Worm (Caenorhabditis elegans) whole organism, L1 larva: ENCODE measurements around the gene T09A12.1.

ENCODE experiments used
- C16A3.4 ChIP-seq: fragments of 150-350 bp; optimal IDR thresholded peaks from 2 replicates; lab custom pipeline; 2014; ENCODE audit warnings: missing biosample characterization, missing genetic modification characterization
- C34B4.2 ChIP-seq: sonication (generic microtip); optimal IDR thresholded peaks from 2 replicates; lab custom pipeline; 2017; ENCODE audit warnings: mild to moderate bottlenecking, missing genetic modification characterization, missing compliant biosample characterization
- Y116A8C.19 ChIP-seq: sonication (generic microtip); optimal IDR thresholded peaks from 2 replicates; lab custom pipeline; 2016; ENCODE audit warnings: missing compliant biosample characterization, missing genetic modification characterization, borderline replicate concordance
- ceh-63 ChIP-seq: fragments of 200-800 bp; sonication (Bioruptor generic); optimal IDR thresholded peaks from 2 replicates; lab custom pipeline; 2018; ENCODE audit warnings: mild to moderate bottlenecking, missing genetic modification characterization, missing compliant biosample characterization
- ceh-88 ChIP-seq: fragments of 200-800 bp; sonication (Bioruptor generic); IDR thresholded peaks from 2 replicates; pipeline ENCODE4 v1.3.6; 2022; ENCODE audit warnings: missing genetic modification characterization, missing compliant biosample characterization
- dsc-1 ChIP-seq: sonication (generic microtip); optimal IDR thresholded peaks from 2 replicates; lab custom pipeline; 2016; ENCODE audit warnings: mild to moderate bottlenecking, missing genetic modification characterization, missing compliant biosample characterization
- efl-3 ChIP-seq: fragments of 200-800 bp; sonication (Bioruptor generic); optimal IDR thresholded peaks from 2 replicates; lab custom pipeline; 2018; ENCODE audit warnings: mild to moderate bottlenecking, missing genetic modification characterization, missing compliant biosample characterization
- egl-27 ChIP-seq, 2 experiments: fragments of 150-350 bp in 1 of 2; sonication (generic microtip); optimal IDR thresholded peaks; 3 replicates each; lab custom pipeline; 2017 to 2018; ENCODE audit warnings: missing biosample characterization in 2 of 2, missing genetic modification characterization in 2 of 2, missing genetic modification reagents in 2 of 2
- fkh-10 ChIP-seq: sonication (generic microtip); optimal IDR thresholded peaks from 2 replicates; lab custom pipeline; 2017; ENCODE audit warnings: missing biosample characterization, missing genetic modification reagents, missing genetic modification characterization
- fkh-8 ChIP-seq: sonication (generic microtip); optimal IDR thresholded peaks from 2 replicates; lab custom pipeline; 2016; ENCODE audit warnings: mild to moderate bottlenecking, missing genetic modification characterization, missing compliant biosample characterization
- fos-1 ChIP-seq: fragments of 150-350 bp; optimal IDR thresholded peaks from 2 replicates; lab custom pipeline; 2014; ENCODE audit warnings: missing biosample characterization, missing genetic modification characterization
- hlh-4 ChIP-seq: sonication (generic microtip); optimal IDR thresholded peaks from 2 replicates; lab custom pipeline; 2016; ENCODE audit warnings: mild to moderate bottlenecking, missing genetic modification characterization, missing compliant biosample characterization
- irx-1 ChIP-seq: sonication (generic microtip); optimal IDR thresholded peaks from 2 replicates; lab custom pipeline; 2016; ENCODE audit warnings: missing genetic modification characterization, missing compliant biosample characterization
- isw-1 ChIP-seq: fragments of 200-800 bp; sonication (Bioruptor generic); IDR thresholded peaks from 2 replicates; pipeline ENCODE4 v1.3.6; 2022; ENCODE audit warnings: missing genetic modification characterization, missing compliant biosample characterization
- jun-1 ChIP-seq: fragments of 150-350 bp; optimal IDR thresholded peaks from 2 replicates; lab custom pipeline; 2014; ENCODE audit warnings: missing biosample characterization, missing genetic modification reagents, missing genetic modification characterization
- lin-13 ChIP-seq: fragments of 150-350 bp; optimal IDR thresholded peaks from 2 replicates; lab custom pipeline; 2014; ENCODE audit warnings: missing biosample characterization, missing genetic modification reagents, missing genetic modification characterization
- lin-14 ChIP-seq: fragments of 200-800 bp; sonication (Bioruptor generic); optimal IDR thresholded peaks from 2 replicates; lab custom pipeline; 2018; ENCODE audit warnings: mild to moderate bottlenecking, missing genetic modification characterization, moderate library complexity, missing compliant biosample characterization
- mdl-1 ChIP-seq, 2 experiments: fragments of 150-350 bp; optimal IDR thresholded peaks; 2 replicates each; lab custom pipeline; 2014 to 2017; ENCODE audit warnings: missing biosample characterization in 2 of 2, missing genetic modification characterization in 2 of 2, inconsistent platforms in 1 of 2
- mep-1 ChIP-seq: fragments of 150-350 bp; optimal IDR thresholded peaks from 2 replicates; lab custom pipeline; 2014; ENCODE audit warnings: missing biosample characterization, missing genetic modification characterization
- nhr-12 ChIP-seq: sonication (generic microtip); optimal IDR thresholded peaks from 2 replicates; lab custom pipeline; 2017; ENCODE audit warnings: missing biosample characterization, missing genetic modification characterization
- nhr-19 ChIP-seq: fragments of 200-800 bp; sonication (Bioruptor generic); conservative IDR thresholded peaks from 2 replicates; pipeline ENCODE4 v1.3.6; 2022; ENCODE audit warnings: missing genetic modification characterization, missing compliant biosample characterization
- nhr-20 ChIP-seq: sonication (generic microtip); optimal IDR thresholded peaks from 2 replicates; lab custom pipeline; 2016; ENCODE audit warnings: mild to moderate bottlenecking, missing genetic modification characterization, missing compliant biosample characterization
- nhr-237 ChIP-seq: fragments of 150-350 bp; optimal IDR thresholded peaks from 2 replicates; lab custom pipeline; 2014; ENCODE audit warnings: missing biosample characterization, missing genetic modification characterization
- nhr-71 ChIP-seq: sonication (generic microtip); optimal IDR thresholded peaks from 2 replicates; lab custom pipeline; 2016; ENCODE audit warnings: mild to moderate bottlenecking, missing genetic modification characterization, moderate library complexity, missing compliant biosample characterization
- rnt-1 ChIP-seq: sonication (generic microtip); optimal IDR thresholded peaks from 2 replicates; lab custom pipeline; 2016; ENCODE audit warnings: mild to moderate bottlenecking, missing genetic modification characterization, moderate library complexity, missing compliant biosample characterization
- skn-1 ChIP-seq: fragments of 150-350 bp; optimal IDR thresholded peaks from 2 replicates; lab custom pipeline; 2014; ENCODE audit warnings: missing biosample characterization, missing genetic modification characterization
- snu-23 ChIP-seq: sonication (generic microtip); optimal IDR thresholded peaks from 2 replicates; lab custom pipeline; 2016; ENCODE audit warnings: missing genetic modification characterization, missing compliant biosample characterization
- sptf-1 ChIP-seq: fragments of 150-350 bp; optimal IDR thresholded peaks from 2 replicates; lab custom pipeline; 2014; ENCODE audit warnings: missing biosample characterization, missing genetic modification characterization
- sup-37 ChIP-seq: fragments of 200-800 bp; sonication (Bioruptor generic); optimal IDR thresholded peaks from 2 replicates; lab custom pipeline; 2018; ENCODE audit warnings: mild to moderate bottlenecking, missing genetic modification characterization, missing compliant biosample characterization
- tlp-1 ChIP-seq: fragments of 150-350 bp; optimal IDR thresholded peaks from 2 replicates; lab custom pipeline; 2014; ENCODE audit warnings: missing biosample characterization, missing genetic modification characterization
- unc-86 ChIP-seq: sonication (generic microtip); optimal IDR thresholded peaks from 2 replicates; lab custom pipeline; 2016; ENCODE audit warnings: missing genetic modification characterization, missing compliant biosample characterization
- zag-1 ChIP-seq: fragments of 150-350 bp; optimal IDR thresholded peaks from 2 replicates; lab custom pipeline; 2014; ENCODE audit warnings: missing biosample characterization, missing genetic modification characterization

Gene T09A12.1

DNA sequence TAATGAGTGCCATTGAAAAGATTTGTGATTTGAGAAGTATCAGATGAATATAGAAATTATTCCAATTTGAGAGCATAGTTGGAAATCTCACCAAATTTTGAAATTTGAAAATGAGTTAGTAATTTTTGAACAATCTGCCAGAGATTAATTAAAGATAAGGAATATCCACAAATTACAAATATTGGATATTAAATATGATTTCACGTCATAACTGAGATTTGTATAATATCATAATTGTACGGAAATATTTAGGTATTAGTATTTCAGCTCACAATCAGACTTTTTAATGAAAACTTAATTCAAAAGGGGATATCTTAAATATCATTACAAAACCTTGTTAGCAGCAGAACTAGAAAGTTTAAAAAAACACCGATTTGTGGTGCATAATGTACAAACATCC, 15.7 kb downstream of the T09A12.1 start, which contains the start of gene K07H8.7:
Gene K07H8.7, minus strand, starts transcription at position 101 of the 400 bp plus-strand sequence.
- TF ChIP-seq nhr-19 (GFP tag; lab: Robert Waterston, UW) = no peak
- TF ChIP-seq sup-37 = no peak
- no peak for TF ChIP-seq skn-1 (tag; lab: Kevin White, UChicago)
- TF ChIP-seq unc-86 (tag; lab: Kevin White, UChicago) = no peak
- no peak for TF ChIP-seq dsc-1 (tag; lab: Kevin White, UChicago)
- TF ChIP-seq sptf-1 (tag; lab: Kevin White, UChicago) = no peak
- no peak for TF ChIP-seq lin-14 (GFP tag; lab: Kevin White, UChicago)
- no peak for TF ChIP-seq rnt-1 (tag; lab: Kevin White, UChicago)
- no peak for TF ChIP-seq ceh-63 (GFP tag; lab: Kevin White, UChicago)
- no peak for TF ChIP-seq mdl-1 (tag; optimal IDR thresholded peaks at IDR 0.05; lab: Kevin White, UChicago)
- TF ChIP-seq nhr-237 (tag; lab: Kevin White, UChicago) = no peak
- TF ChIP-seq isw-1 (GFP tag; lab: Robert Waterston, UW) = no peak
- no peak for TF ChIP-seq efl-3 (GFP tag; lab: Kevin White, UChicago)
- TF ChIP-seq C34B4.2 (tag; lab: Kevin White, UChicago) = no peak
- no peak for TF ChIP-seq mep-1 (tag; lab: Kevin White, UChicago)
- no peak for TF ChIP-seq Y116A8C.19 (tag; lab: Kevin White, UChicago)

DNA sequence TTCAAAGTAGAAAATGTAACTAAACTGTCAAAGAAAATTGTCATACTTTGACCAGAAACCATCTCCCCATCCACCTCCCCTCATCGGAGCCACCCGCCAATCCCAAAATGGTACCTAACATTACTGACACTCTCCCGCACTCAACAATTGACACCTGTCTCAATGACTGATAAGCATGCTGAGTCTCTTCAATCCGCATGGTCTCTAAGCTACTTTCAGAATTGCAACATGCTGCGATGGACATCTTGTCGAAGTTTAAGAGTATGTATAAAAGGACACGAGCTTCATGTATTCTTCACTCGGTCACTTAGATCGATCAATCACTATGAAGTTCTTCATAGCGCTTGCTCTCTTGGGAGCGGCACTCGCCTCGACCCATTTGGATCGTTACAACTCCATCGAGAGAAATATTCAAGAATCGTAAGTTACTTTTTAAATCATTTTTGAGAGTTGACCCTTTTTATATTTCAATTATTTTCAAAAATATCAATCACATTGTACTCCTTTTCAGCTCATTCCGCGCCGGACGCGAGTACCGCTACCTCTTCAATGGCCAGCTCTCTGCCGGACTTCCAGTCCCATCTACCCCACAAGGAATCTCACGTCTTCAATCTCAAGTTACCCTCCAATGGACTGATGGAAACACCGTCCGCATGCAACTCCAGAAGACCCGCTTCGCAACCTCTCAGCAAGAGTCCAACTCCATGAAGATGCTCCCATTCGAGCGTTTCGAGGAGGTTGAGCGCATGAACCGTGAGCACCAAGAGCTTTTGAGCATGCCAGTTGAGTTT, 16.8 kb downstream of the T09A12.1 start, which contains the start of gene vit-6:
Gene vit-6, plus strand, starts transcription at position 310 of the 791 bp plus-strand sequence.
- TF ChIP-seq C34B4.2 (tag; lab: Kevin White, UChicago) = no peak
- no peak for TF ChIP-seq efl-3 (GFP tag; lab: Kevin White, UChicago)
- no peak for TF ChIP-seq tlp-1 (tag; lab: Kevin White, UChicago)
- no peak for TF ChIP-seq fos-1 (tag; lab: Kevin White, UChicago)
- TF ChIP-seq ceh-88 (GFP tag; lab: Robert Waterston, UW) = no peak
- no peak for TF ChIP-seq nhr-12 (tag; lab: Kevin White, UChicago)
- no peak for TF ChIP-seq nhr-71 (tag; lab: Kevin White, UChicago)
- TF ChIP-seq jun-1 = no peak
- TF ChIP-seq lin-13 (GFP tag; lab: Kevin White, UChicago) = no peak
- TF ChIP-seq Y116A8C.19 (tag; lab: Kevin White, UChicago) = no peak
- no peak for TF ChIP-seq hlh-4
- TF ChIP-seq snu-23 (GFP tag; lab: Kevin White, UChicago) = no peak
- no peak for TF ChIP-seq dsc-1 (tag; lab: Kevin White, UChicago)
- TF ChIP-seq skn-1 (tag; lab: Kevin White, UChicago) = no peak
- TF ChIP-seq nhr-19 (GFP tag; lab: Robert Waterston, UW) = no peak
- no peak for TF ChIP-seq nhr-20 (tag; lab: Kevin White, UChicago)
- TF ChIP-seq, all 84 proteins: peak for 0

DNA sequence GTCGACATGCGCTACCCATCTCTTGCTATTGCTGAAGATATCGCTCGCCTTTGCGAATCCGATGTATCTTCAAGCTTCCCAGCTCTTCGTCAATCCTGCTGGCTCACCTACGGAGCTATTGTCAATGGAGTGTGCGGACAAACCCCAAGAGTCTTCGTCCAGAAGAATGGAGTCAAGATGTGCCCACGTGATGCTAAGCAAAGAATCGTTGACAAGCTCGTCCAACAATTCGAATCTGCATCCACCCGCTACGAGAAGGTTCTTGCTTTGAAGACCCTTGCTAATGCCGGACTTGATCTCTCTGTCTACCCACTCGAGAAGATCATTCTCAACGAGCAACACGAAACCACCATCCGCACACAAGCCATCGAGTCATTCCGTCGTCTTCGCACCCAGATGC, 18.5 kb downstream of the T09A12.1 start:
- TF ChIP-seq C16A3.4 (tag; lab: Kevin White, UChicago) = no peak
- TF ChIP-seq snu-23 (GFP tag; lab: Kevin White, UChicago) = no peak
- TF ChIP-seq unc-86 (tag; lab: Kevin White, UChicago) = no peak
- TF ChIP-seq irx-1 = no peak
- TF ChIP-seq skn-1 (tag; lab: Kevin White, UChicago) = no peak
- TF ChIP-seq, all 84 proteins: peak for 0

DNA sequence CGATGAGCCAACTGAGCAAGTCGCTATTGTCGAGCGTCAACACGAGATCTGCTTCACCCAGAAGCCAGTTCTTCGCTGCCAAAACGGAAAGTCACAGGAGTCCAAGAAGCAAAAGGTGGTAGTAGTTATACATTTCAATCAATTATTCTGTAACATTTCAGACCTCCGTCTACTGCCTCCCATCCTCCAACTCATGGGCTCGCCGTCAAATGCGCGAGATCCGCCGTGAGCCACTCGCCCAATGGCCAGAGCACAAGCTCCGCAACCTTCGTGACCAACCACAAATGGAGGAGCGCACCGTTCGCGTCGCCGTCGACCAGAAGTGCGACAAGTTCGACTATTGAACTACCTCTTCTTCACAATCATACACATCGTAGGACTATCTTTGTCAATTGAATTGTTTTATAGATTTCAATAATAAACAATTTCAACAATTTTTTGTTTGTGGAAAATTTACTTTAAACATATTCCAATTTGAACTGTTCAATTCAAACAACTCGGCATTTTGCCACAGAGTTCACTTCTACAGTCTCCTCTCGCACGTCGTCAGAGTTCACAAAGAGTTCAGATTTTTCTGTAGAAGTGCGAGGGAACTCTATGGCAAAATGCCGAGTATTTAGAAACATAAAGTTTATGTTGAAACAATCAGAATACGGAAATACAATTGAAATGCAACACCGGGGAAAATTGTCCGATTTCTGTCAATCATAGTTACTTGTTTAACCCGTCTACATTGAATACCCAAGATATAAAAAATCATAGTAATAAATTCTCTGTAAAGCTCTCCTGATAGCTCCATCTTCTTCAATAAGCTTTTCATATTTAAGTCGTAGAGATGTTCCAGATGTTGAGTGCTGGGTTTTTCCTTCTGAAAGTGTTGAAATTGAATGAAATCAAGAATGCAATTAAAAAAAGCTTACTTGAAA, 22.1 kb downstream of the T09A12.1 start:
- no peak for TF ChIP-seq nhr-19 (GFP tag; lab: Robert Waterston, UW)
- no peak for TF ChIP-seq zag-1 (tag; lab: Kevin White, UChicago)
- TF ChIP-seq fkh-8 = no peak
- no peak for TF ChIP-seq egl-27 (tag; optimal IDR thresholded peaks at IDR 0.05; lab: Kevin White, UChicago)
- TF ChIP-seq irx-1 = no peak
- TF ChIP-seq fkh-10 (GFP tag; lab: Kevin White, UChicago) = no peak
- no peak for TF ChIP-seq skn-1 (tag; lab: Kevin White, UChicago)
